Worm (Caenorhabditis elegans) whole organism, early embryonic: ENCODE results near the gene grl-13.

Source experiments
- F13C5.2 ChIP-seq: sonication (generic microtip); optimal IDR thresholded peaks from 2 replicates; lab custom pipeline; 2017; ENCODE audit warnings: mild to moderate bottlenecking, missing genetic modification characterization, inconsistent platforms, missing compliant biosample characterization
- aly-1 ChIP-seq: sonication (generic microtip); optimal IDR thresholded peaks from 2 replicates; lab custom pipeline; 2016; ENCODE audit warnings: missing genetic modification characterization, missing compliant biosample characterization
- ama-1 ChIP-seq: fragments of 150-350 bp; optimal IDR thresholded peaks from 2 replicates; lab custom pipeline; 2014
- ets-7 ChIP-seq: sonication (generic microtip); optimal IDR thresholded peaks from 2 replicates; lab custom pipeline; 2016; ENCODE audit warnings: missing genotype, missing genetic modification characterization, missing compliant biosample characterization
- flt-1 ChIP-seq: fragments of 200-800 bp; sonication (Bioruptor generic); IDR thresholded peaks from 2 replicates; pipeline ENCODE4 v1.3.6; 2022; ENCODE audit warnings: missing genetic modification characterization, missing compliant biosample characterization
- hmbx-1 ChIP-seq: sonication (generic microtip); optimal IDR thresholded peaks from 2 replicates; lab custom pipeline; 2016; ENCODE audit warnings: mild to moderate bottlenecking, missing genetic modification characterization, missing compliant biosample characterization
- hmg-4 ChIP-seq: fragments of 200-800 bp; sonication (Bioruptor generic); optimal IDR thresholded peaks from 2 replicates; lab custom pipeline; 2018; ENCODE audit warnings: mild to moderate bottlenecking, missing genetic modification characterization, missing compliant biosample characterization
- pes-1 ChIP-seq: fragments of 200-800 bp; sonication (Bioruptor generic); IDR thresholded peaks from 2 replicates; pipeline ENCODE4 v1.3.6; 2022; ENCODE audit warnings: missing genetic modification reagents, missing genetic modification characterization, missing compliant biosample characterization
- tbx-11 ChIP-seq: fragments of 200-800 bp; sonication (Bioruptor generic); IDR thresholded peaks from 2 replicates; pipeline ENCODE4 v1.3.6; 2022; ENCODE audit warnings: missing genetic modification characterization, missing compliant biosample characterization
- tbx-37 ChIP-seq: fragments of 200-800 bp; sonication (Bioruptor generic); conservative IDR thresholded peaks from 2 replicates; pipeline ENCODE4 v1.3.6; 2022; ENCODE audit warnings: missing genetic modification reagents, missing genetic modification characterization, missing compliant biosample characterization

DNA sequence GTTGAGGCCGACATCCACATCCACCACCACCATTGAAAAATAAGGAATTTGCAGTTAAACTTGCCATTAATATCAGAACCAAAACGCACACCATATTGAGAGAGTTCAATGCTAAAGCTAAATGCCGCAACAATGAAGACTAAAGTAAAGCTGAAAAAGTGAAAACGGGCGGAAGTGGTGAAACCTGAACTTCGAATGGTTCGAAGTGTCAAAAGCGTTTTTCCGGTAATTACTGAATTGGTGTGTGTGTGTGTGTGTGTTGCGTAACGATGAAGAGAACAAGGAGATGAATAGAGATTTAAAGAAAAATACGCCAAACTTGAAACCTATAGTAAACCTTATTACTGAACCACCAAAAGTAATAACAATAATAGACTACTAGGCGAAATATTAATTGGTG lies at the start of gene grl-13:
- TF ChIP-seq flt-1 (no peak), ama-1 (lab: Kevin White, UChicago) (no peak), hmbx-1 (tag; lab: Kevin White, UChicago) (no peak), aly-1 (tag; lab: Kevin White, UChicago) (no peak), ets-7 (tag; lab: Kevin White, UChicago) (no peak), pes-1 (GFP tag; lab: Robert Waterston, UW) (no peak), tbx-11 (GFP tag; lab: Robert Waterston, UW) (no peak), F13C5.2 (tag; lab: Kevin White, UChicago) (no peak), tbx-37 (GFP tag; lab: Robert Waterston, UW) (no peak), hmg-4 (GFP tag; lab: Kevin White, UChicago) (no peak)
